Worm (Caenorhabditis elegans): Measurements from ENCODE around the gene clec-142.

Gene clec-142

DNA sequence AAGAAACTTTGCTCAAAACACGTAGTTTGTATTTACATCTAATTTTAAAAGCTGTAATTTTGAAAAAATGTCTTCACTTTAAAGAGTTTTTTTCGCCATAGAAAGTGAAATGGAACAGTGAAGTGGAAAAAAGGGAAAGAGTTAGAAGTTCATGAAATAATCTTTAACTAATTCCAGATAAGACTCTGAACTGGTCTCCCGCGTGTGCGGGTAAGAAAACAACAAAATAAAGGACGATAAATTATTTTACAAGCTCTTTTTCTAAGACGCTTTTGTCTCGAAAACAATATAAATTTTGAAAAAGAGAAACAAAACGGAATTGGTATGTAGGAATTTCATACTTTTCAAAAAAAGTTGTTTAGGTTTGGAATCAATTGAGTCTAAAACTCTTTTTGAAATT lies 38.2 kb downstream of the clec-142 start:
- TF ChIP-seq Y67H2A.10 (GFP tag; conservative IDR thresholded peaks at IDR 0.05) (no peak), ekl-4 (GFP tag; IDR thresholded peaks at IDR 0.05) (no peak), madf-10 (tag; optimal IDR thresholded peaks at IDR 0.05) (no peak), him-1 (tag; optimal IDR thresholded peaks at IDR 0.05) (no peak), D2030.7 (GFP tag; IDR thresholded peaks at IDR 0.05) (no peak), lin-35 (GFP tag; optimal IDR thresholded peaks at IDR 0.05) (no peak), mel-28 (tag; optimal IDR thresholded peaks at IDR 0.05; ENCODE audit: borderline replicate concordance) (no peak), ceh-27 (GFP tag; optimal IDR thresholded peaks at IDR 0.05) (no peak), bed-2 (GFP tag; IDR thresholded peaks at IDR 0.05) (no peak), cebp-2 (GFP tag; IDR thresholded peaks at IDR 0.05) (no peak), ceh-40 (GFP tag; IDR thresholded peaks at IDR 0.05) (no peak), nfya-2 (GFP tag; IDR thresholded peaks at IDR 0.05) (no peak), dpl-1 (GFP tag; optimal IDR thresholded peaks at IDR 0.05) (no peak), aptf-2 (GFP tag; conservative IDR thresholded peaks at IDR 0.05) (no peak), lin-54 (GFP tag; optimal IDR thresholded peaks at IDR 0.05) (no peak), lir-1 (GFP tag; conservative IDR thresholded peaks at IDR 0.05) (no peak), attf-6 (GFP tag; IDR thresholded peaks at IDR 0.05) (no peak), C17E4.6 (GFP tag; IDR thresholded peaks at IDR 0.05) (no peak), athp-1 (tag; optimal IDR thresholded peaks at IDR 0.05) (no peak), Y79H2A.3 (GFP tag; conservative IDR thresholded peaks at IDR 0.05) (no peak)

- no peak for TF ChIP-seq let-526 (GFP tag; IDR thresholded peaks at IDR 0.05)
- no peak for TF ChIP-seq snpc-1.1 (tag; optimal IDR thresholded peaks at IDR 0.05; ENCODE audit: insufficient read depth)
- no peak for TF ChIP-seq unc-62 (GFP tag; optimal IDR thresholded peaks at IDR 0.05)
- TF ChIP-seq him-1 (tag; optimal IDR thresholded peaks at IDR 0.05): no peak
- TF ChIP-seq tbx-9 (tag; optimal IDR thresholded peaks at IDR 0.05; ENCODE audit: borderline replicate concordance): no peak
- no peak for TF ChIP-seq attf-6 (GFP tag; IDR thresholded peaks at IDR 0.05)
- TF ChIP-seq bed-1 (GFP tag; IDR thresholded peaks at IDR 0.05): no peak
- TF ChIP-seq somi-1 (GFP tag; optimal IDR thresholded peaks at IDR 0.05): no peak
- no peak for TF ChIP-seq ceh-40 (GFP tag; IDR thresholded peaks at IDR 0.05)
- no peak for TF ChIP-seq F33H1.4 (GFP tag; IDR thresholded peaks at IDR 0.05)
- no peak for TF ChIP-seq ztf-25 (GFP tag; IDR thresholded peaks at IDR 0.05)
- TF ChIP-seq C17E4.6 (GFP tag; IDR thresholded peaks at IDR 0.05): no peak
- TF ChIP-seq ceh-58 (GFP tag; IDR thresholded peaks at IDR 0.05): no peak
- TF ChIP-seq B0019.2 (GFP tag; conservative IDR thresholded peaks at IDR 0.05): no peak
- TF ChIP-seq mes-4 (tag; optimal IDR thresholded peaks at IDR 0.05): no peak
Observed at ce11 chrII:8321244-8321643, 42.8 kb downstream of the clec-142 start, which contains the start of gene shw-1. Gene shw-1, minus strand, starts transcription at chrII:8321471.

- TF ChIP-seq ceh-40 (GFP tag; IDR thresholded peaks at IDR 0.05): no peak
- peak; percentile 46 for TF ChIP-seq ZK185.1 (tag; optimal IDR thresholded peaks at IDR 0.05; ENCODE audit: poor library complexity, severe bottlenecking)
- TF ChIP-seq attf-5 (GFP tag; optimal IDR thresholded peaks at IDR 0.05): peak; percentile 49
- no peak for TF ChIP-seq Y53F4B.3 (GFP tag; IDR thresholded peaks at IDR 0.05)
- TF ChIP-seq F39B2.1 (GFP tag; IDR thresholded peaks at IDR 0.05): no peak
- TF ChIP-seq rpc-1 (optimal IDR thresholded peaks at IDR 0.05): peak; percentile 34
- no peak for TF ChIP-seq rpc-1 (tag; optimal IDR thresholded peaks at IDR 0.05)
- TF ChIP-seq snpc-1.3 (tag; optimal IDR thresholded peaks at IDR 0.05; ENCODE audit: insufficient read depth): peak; percentile 14
- no peak for TF ChIP-seq fkh-3 (tag; optimal IDR thresholded peaks at IDR 0.05)
- TF ChIP-seq mcd-1 (GFP tag; IDR thresholded peaks at IDR 0.05): 0 out of 2 replicates have a peak, but pooled peaks have one; percentile 16
- no peak for TF ChIP-seq ztf-6 (GFP tag; IDR thresholded peaks at IDR 0.05)
- peak; percentile 47 for TF ChIP-seq madf-6 (GFP tag; IDR thresholded peaks at IDR 0.05)
- no peak for TF ChIP-seq K11D2.4 (GFP tag; IDR thresholded peaks at IDR 0.05)
- no peak for TF ChIP-seq cebp-1 (GFP tag; IDR thresholded peaks at IDR 0.05)
- peak; percentile 43 for TF ChIP-seq cebp-1 (tag; optimal IDR thresholded peaks at IDR 0.05)
- TF ChIP-seq F52B5.7 (tag; optimal IDR thresholded peaks at IDR 0.05): no peak
- no peak for TF ChIP-seq snpc-4 (GFP tag; optimal IDR thresholded peaks at IDR 0.05)
- TF ChIP-seq snpc-4 (tag; optimal IDR thresholded peaks at IDR 0.05): peak in 1 of 4 experiments; percentile 5
Observed at ce11 chrII:8325002-8325539, 46.6 kb downstream of the clec-142 start, which contains the start of the genes ran-3 and C26D10.3. Gene ran-3, minus strand, starts transcription at chrII:8325052. Gene C26D10.3, plus strand, starts transcription at chrII:8325386.

All from whole organism, young adult.